Worm (Caenorhabditis elegans) whole organism, L3 larva: ENCODE data around the gene srx-108.

Experiments
- ZK546.5 ChIP-seq: sonication (generic microtip); optimal IDR thresholded peaks from 2 replicates; lab custom pipeline; 2017; ENCODE audit warnings: missing biosample characterization, missing genetic modification characterization
- aly-2 ChIP-seq: fragments of 150-350 bp; optimal IDR thresholded peaks from 2 replicates; lab custom pipeline; 2014; ENCODE audit warnings: missing biosample characterization, missing genetic modification characterization
- ceh-16 ChIP-seq: sonication (generic microtip); optimal IDR thresholded peaks from 2 replicates; lab custom pipeline; 2017; ENCODE audit warnings: missing biosample characterization, missing genetic modification characterization
- ceh-28 ChIP-seq: fragments of 150-350 bp; optimal IDR thresholded peaks from 2 replicates; lab custom pipeline; 2014; ENCODE audit warnings: missing biosample characterization, missing genetic modification reagents, missing genetic modification characterization
- ceh-9 ChIP-seq: sonication (generic microtip); optimal IDR thresholded peaks from 2 replicates; lab custom pipeline; 2018; ENCODE audit warnings: missing biosample characterization, missing genetic modification characterization
- elt-1 ChIP-seq: fragments of 150-350 bp; optimal IDR thresholded peaks from 2 replicates; lab custom pipeline; 2014; ENCODE audit warnings: missing biosample characterization, missing genetic modification characterization
- elt-2 ChIP-seq: sonication (generic microtip); optimal IDR thresholded peaks from 2 replicates; lab custom pipeline; 2016; ENCODE audit warnings: missing genetic modification reagents, mild to moderate bottlenecking, missing genetic modification characterization, missing compliant biosample characterization
- eor-1 ChIP-seq, 2 experiments: fragments of 150-350 bp; optimal IDR thresholded peaks; 2 replicates each; lab custom pipeline; 2014 to 2018; ENCODE audit warnings: missing biosample characterization in 2 of 2, missing genetic modification characterization in 2 of 2
- fkh-10 ChIP-seq: sonication (generic microtip); optimal IDR thresholded peaks from 2 replicates; lab custom pipeline; 2017; ENCODE audit warnings: missing biosample characterization, missing genetic modification reagents, missing genetic modification characterization
- fkh-2 ChIP-seq: fragments of 150-350 bp; optimal IDR thresholded peaks from 2 replicates; lab custom pipeline; 2014; ENCODE audit warnings: missing biosample characterization, missing genetic modification reagents, missing genetic modification characterization
- jun-1 ChIP-seq: fragments of 150-350 bp; optimal IDR thresholded peaks from 2 replicates; lab custom pipeline; 2014; ENCODE audit warnings: missing biosample characterization, missing genetic modification reagents, missing genetic modification characterization
- lin-15B ChIP-seq: fragments of 150-350 bp; optimal IDR thresholded peaks from 2 replicates; lab custom pipeline; 2014; ENCODE audit warnings: missing biosample characterization, missing genetic modification characterization
- lin-39 ChIP-seq: fragments of 150-350 bp; optimal IDR thresholded peaks from 2 replicates; lab custom pipeline; 2018; ENCODE audit warnings: missing biosample characterization, missing genetic modification reagents, missing genetic modification characterization
- mdl-1 ChIP-seq: fragments of 150-350 bp; optimal IDR thresholded peaks from 2 replicates; lab custom pipeline; 2014; ENCODE audit warnings: missing biosample characterization, missing genetic modification characterization
- mml-1 ChIP-seq: fragments of 150-350 bp; sonication (generic microtip); optimal IDR thresholded peaks from 3 replicates; lab custom pipeline; 2014; ENCODE audit warnings: missing biosample characterization, missing genetic modification characterization
- nfya-1 ChIP-seq: sonication (generic microtip); optimal IDR thresholded peaks from 2 replicates; lab custom pipeline; 2017; ENCODE audit warnings: missing genetic modification characterization, mild to moderate bottlenecking, missing compliant biosample characterization, antibody characterized with exemption, moderate library complexity; ENCODE audit not compliant: insufficient read depth
- nhr-237 ChIP-seq: fragments of 150-350 bp; optimal IDR thresholded peaks from 2 replicates; lab custom pipeline; 2014; ENCODE audit warnings: missing biosample characterization, missing genetic modification characterization
- nhr-28 ChIP-seq: fragments of 150-350 bp; optimal IDR thresholded peaks from 2 replicates; lab custom pipeline; 2014; ENCODE audit warnings: missing biosample characterization, missing genetic modification characterization
- nhr-43 ChIP-seq: sonication (generic microtip); optimal IDR thresholded peaks from 2 replicates; lab custom pipeline; 2016; ENCODE audit warnings: mild to moderate bottlenecking, missing genetic modification characterization, missing compliant biosample characterization; ENCODE audit not compliant: poor library complexity, severe bottlenecking
- pha-4 ChIP-seq: fragments of 150-350 bp; optimal IDR thresholded peaks from 2 replicates; lab custom pipeline; 2014; ENCODE audit warnings: missing biosample characterization, missing genetic modification reagents, missing genetic modification characterization
- pqm-1 ChIP-seq: fragments of 150-350 bp; optimal IDR thresholded peaks from 2 replicates; lab custom pipeline; 2017; ENCODE audit warnings: missing biosample characterization, missing genetic modification characterization, inconsistent platforms
- sea-2 ChIP-seq: fragments of 150-350 bp; sonication (generic microtip); optimal IDR thresholded peaks from 4 replicates; lab custom pipeline; 2014; ENCODE audit warnings: missing biosample characterization, missing genetic modification reagents, missing genetic modification characterization
- snpc-4 ChIP-seq: fragments of 150-350 bp; optimal IDR thresholded peaks from 2 replicates; lab custom pipeline; 2014; ENCODE audit warnings: missing biosample characterization, missing genetic modification characterization
- tbx-2 ChIP-seq: sonication (generic microtip); optimal IDR thresholded peaks from 2 replicates; lab custom pipeline; 2016; ENCODE audit warnings: mild to moderate bottlenecking, missing genetic modification characterization, missing compliant biosample characterization
- unc-39 ChIP-seq: sonication (generic microtip); optimal IDR thresholded peaks from 4 replicates; lab custom pipeline; 2017; ENCODE audit warnings: missing biosample characterization, missing genetic modification characterization
- unc-62 ChIP-seq: fragments of 150-350 bp; sonication (generic microtip); optimal IDR thresholded peaks from 4 replicates; lab custom pipeline; 2014; ENCODE audit warnings: missing biosample characterization, missing genetic modification reagents, missing genetic modification characterization
- zag-1 ChIP-seq: fragments of 150-350 bp; optimal IDR thresholded peaks from 2 replicates; lab custom pipeline; 2014; ENCODE audit warnings: missing biosample characterization, missing genetic modification characterization
- ztf-11 ChIP-seq: fragments of 150-350 bp; optimal IDR thresholded peaks from 2 replicates; lab custom pipeline; 2014; ENCODE audit warnings: missing biosample characterization, missing genetic modification characterization
- ztf-4 ChIP-seq: fragments of 150-350 bp; optimal IDR thresholded peaks from 2 replicates; lab custom pipeline; 2014; ENCODE audit warnings: missing biosample characterization, missing genetic modification characterization

The srx-108 gene

DNA sequence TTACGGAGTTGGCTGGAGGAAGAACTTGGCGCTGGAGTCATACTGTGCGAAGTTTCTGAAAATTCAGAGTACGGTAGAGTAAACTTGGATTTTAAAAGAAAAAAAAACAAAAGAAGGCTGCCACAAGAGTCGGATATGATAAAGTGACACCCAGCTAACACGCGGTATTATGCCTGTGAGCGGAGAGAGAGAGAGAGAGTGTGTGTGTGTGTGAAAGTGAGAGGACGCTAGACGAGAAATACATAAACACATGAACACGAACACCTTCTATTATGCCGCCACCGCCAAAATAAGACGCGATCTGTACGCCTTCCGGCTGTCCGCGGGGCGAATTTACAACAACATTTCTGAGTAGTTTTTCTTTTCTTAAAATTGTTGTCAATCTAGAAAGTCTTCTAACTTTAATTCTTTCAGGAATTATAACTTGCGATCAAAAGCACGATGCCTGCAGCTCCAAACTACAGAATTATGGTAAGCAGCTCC lies 31.5 kb downstream of the srx-108 start, which contains the start of gene F12E12.6:
TSS of gene F12E12.6 (minus strand) at position 51 of the 483 bp plus-strand sequence.
- TF ChIP-seq mml-1 (tag; lab: Kevin White, UChicago) (no peak), ceh-9 (tag; lab: Kevin White, UChicago) (no peak)

DNA sequence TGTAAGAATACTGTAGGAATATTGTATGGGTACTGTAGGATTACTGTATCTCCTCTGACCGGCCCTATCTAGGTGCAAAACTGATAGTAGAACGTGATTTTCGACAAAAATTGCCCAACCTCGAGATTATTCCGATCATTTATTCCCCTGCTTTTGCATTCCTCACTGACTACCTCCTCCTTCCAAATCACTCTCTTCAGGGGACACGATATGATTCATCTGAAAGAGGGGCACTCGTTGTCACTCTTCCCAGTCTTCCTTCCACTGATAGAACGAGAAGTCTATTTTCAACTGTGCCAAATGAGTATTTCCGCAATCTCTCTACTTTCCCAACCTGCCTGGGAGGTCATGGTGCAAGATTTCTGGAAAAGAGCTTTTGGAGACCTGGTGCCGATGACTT lies 34.2 kb downstream of the srx-108 start, which contains the start of gene F12E12.2:
TSS of gene F12E12.2 (plus strand) at position 301 of the 400 bp plus-strand sequence.
- no peak for TF ChIP-seq snpc-4 (tag; lab: Kevin White, UChicago)
- no peak for TF ChIP-seq nfya-1 (tag; lab: Kevin White, UChicago)
- no peak for TF ChIP-seq ceh-9 (tag; lab: Kevin White, UChicago)
- no peak for TF ChIP-seq ZK546.5 (tag; lab: Kevin White, UChicago)

DNA sequence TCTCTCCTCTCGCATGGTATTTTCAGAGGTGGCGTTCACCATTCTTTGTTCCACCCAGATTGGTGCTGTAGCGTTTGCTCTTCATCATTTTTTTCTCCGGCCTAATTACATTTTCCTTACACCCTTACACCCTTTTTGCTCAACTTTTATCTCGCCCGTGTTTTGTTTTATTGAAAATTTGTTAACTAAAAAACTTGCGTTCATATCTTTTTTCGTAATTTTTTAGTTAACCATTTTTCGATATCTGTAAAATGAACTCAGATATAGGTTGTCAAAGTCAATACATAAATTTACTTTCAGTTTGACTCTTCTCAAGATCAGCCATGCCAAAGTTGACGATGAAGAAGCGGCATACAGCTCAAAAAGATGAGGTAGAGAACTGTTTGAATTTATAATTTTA lies 36.2 kb downstream of the srx-108 start, which contains the start of gene F12E12.1:
TSS of gene F12E12.1 (plus strand) at position 301 of the 400 bp plus-strand sequence.
- no peak for TF ChIP-seq pha-4 (tag; lab: Kevin White, UChicago)
- TF ChIP-seq nhr-28 (tag; lab: Kevin White, UChicago), result no peak
- TF ChIP-seq ztf-11 (tag; lab: Kevin White, UChicago), result no peak
- TF ChIP-seq unc-39 (tag; lab: Kevin White, UChicago), result no peak
- no peak for TF ChIP-seq fkh-10 (GFP tag; lab: Kevin White, UChicago)
- TF ChIP-seq mdl-1 (tag; lab: Kevin White, UChicago), result no peak
- no peak for TF ChIP-seq ceh-16 (tag; lab: Kevin White, UChicago)
- no peak for TF ChIP-seq ztf-4

DNA sequence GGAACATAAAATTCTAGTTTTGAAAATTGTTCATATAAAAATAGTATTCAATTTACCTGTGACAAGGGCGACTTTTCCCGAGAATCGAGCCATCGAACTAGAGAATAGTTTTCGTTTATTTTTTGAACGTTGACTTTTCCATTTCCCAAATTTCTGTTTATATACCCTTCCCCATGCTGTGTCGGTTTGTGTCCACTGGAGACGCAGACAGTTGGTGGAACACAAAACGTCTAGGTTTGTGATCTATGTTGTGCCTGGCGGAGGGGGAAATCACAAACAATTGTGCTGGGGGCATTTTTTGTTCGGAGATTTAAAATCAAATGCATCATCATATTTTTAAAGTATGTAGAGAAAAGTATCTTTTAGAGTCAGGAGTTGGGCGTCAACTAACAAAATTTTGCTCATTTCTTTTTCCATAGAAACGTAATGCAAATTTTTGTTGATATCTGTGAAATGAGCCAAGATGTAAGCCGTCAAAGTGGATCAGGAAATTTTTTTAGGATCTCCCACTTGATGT lies 38.3 kb downstream of the srx-108 start, which contains the start of gene nta-1:
TSS of gene nta-1 (minus strand) at position 131 of the 517 bp plus-strand sequence.
- TF ChIP-seq pha-4 (tag; lab: Kevin White, UChicago), result peak; percentile 76
- no peak for TF ChIP-seq sea-2 (GFP tag; lab: Kevin White, UChicago)
- no peak for TF ChIP-seq eor-1 (tag; optimal IDR thresholded peaks at IDR 0.05; lab: Kevin White, UChicago)
- no peak for TF ChIP-seq unc-39 (tag; lab: Kevin White, UChicago)
- peak; percentile 24 for TF ChIP-seq elt-2 (tag; lab: Kevin White, UChicago)
- peak; percentile 51 for TF ChIP-seq pqm-1 (tag; lab: Kevin White, UChicago)
- no peak for TF ChIP-seq unc-62 (GFP tag; lab: Kevin White, UChicago)

DNA sequence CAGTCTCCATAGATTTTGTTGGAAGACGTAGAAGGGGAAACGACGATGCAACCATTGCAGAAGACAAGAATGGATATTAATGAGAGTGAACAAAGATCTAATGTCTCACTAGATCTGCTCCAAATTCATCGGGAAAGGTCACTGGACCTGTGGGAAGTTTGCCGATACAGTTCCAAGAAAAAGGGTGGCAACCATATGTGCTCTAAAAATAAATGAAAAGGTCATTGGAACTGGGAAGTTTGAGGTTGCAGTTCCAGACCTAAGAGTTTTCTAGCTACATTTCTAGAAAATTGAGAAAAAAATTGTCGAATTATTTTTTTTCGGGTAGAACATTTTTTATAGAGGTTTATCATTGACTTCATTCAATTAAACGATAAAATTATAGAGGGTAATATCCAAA lies 42.0 kb downstream of the srx-108 start, which contains the start of gene fbxb-92:
TSS of gene fbxb-92 (minus strand) at position 101 of the 400 bp plus-strand sequence.
- no peak for TF ChIP-seq ceh-28 (tag; lab: Kevin White, UChicago)
- TF ChIP-seq aly-2 (tag; lab: Kevin White, UChicago), result no peak
- no peak for TF ChIP-seq lin-39 (tag; lab: Kevin White, UChicago)
- no peak for TF ChIP-seq ZK546.5 (tag; lab: Kevin White, UChicago)
- no peak for TF ChIP-seq eor-1 (tag; optimal IDR thresholded peaks at IDR 0.05; lab: Kevin White, UChicago)
- no peak for TF ChIP-seq tbx-2
- TF ChIP-seq, all 47 proteins: peak for 0

DNA sequence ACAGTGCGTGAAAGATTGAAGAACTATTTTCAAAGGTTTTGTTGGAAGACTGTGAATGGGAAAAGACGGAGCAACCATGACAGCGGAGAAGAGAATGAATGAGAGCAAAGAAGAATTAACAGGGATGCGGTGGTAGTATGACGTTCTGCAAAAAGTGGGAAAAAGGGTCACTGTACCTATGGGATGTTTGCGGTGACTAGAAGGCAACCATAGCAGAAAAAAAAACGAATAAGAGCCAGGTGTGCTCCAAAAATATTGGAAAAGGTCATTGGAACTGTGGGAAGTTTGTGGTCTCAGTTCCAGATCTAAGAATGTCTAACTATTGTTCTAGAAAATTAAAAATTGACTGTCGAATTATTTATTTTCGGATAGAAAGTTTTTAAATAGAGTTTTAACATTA lies 43.3 kb downstream of the srx-108 start, which contains the start of gene fbxb-90:
TSS of gene fbxb-90 (minus strand) at position 101 of the 400 bp plus-strand sequence.
- no peak for TF ChIP-seq nhr-43
- TF ChIP-seq lin-39 (tag; lab: Kevin White, UChicago), result no peak
- TF ChIP-seq zag-1, result no peak
- TF ChIP-seq tbx-2, result no peak
- TF ChIP-seq jun-1 (tag; lab: Kevin White, UChicago), result no peak
- no peak for TF ChIP-seq elt-1
- TF ChIP-seq ceh-28 (tag; lab: Kevin White, UChicago), result no peak
- TF ChIP-seq snpc-4 (tag; lab: Kevin White, UChicago), result no peak
- no peak for TF ChIP-seq fkh-2 (tag; lab: Kevin White, UChicago)
- no peak for TF ChIP-seq lin-15B
- TF ChIP-seq nhr-28 (tag; lab: Kevin White, UChicago), result no peak
- TF ChIP-seq nhr-237, result no peak
- no peak for TF ChIP-seq pqm-1 (tag; lab: Kevin White, UChicago)
- TF ChIP-seq ceh-9 (tag; lab: Kevin White, UChicago), result no peak
- TF ChIP-seq, all 47 proteins: peak for 0
